Comparison of ENCODE assay signal across 1 fruit fly cellular context in genomic region chr3R:21330542-21330941, dm6.
TF ChIP-seq lines count a peak whose summit lies in the region.

No protein-coding gene starts in this region.

TF ChIP-seq in whole organism, embryonic, 481 proteins besides CTCF, POLR2A, EP300 and RAD21 (continued from another document and continues in another):
- TF ChIP-seq al (GFP tag; IDR thresholded peaks at IDR 0.05; lab: Robert Waterston, UW) (no peak), HLH3B (GFP tag; IDR thresholded peaks at IDR 0.05; lab: Robert Waterston, UW) (peak; percentile 48), grau (tag; optimal IDR thresholded peaks at IDR 0.05; lab: Kevin White, UChicago) (peak; percentile 72), sqz (GFP tag; optimal IDR thresholded peaks at IDR 0.05; lab: Kevin White, UChicago) (no peak), aop (GFP tag; IDR thresholded peaks at IDR 0.05; lab: Robert Waterston, UW) (no peak), fd102C (GFP tag; optimal IDR thresholded peaks at IDR 0.05; lab: Kevin White, UChicago) (peak; percentile 51), CG6854 (GFP tag; optimal IDR thresholded peaks at IDR 0.05; lab: Kevin White, UChicago) (peak; percentile 4), CG4707 (GFP tag; optimal IDR thresholded peaks at IDR 0.05; lab: Kevin White, UChicago) (peak; percentile 34), cwo (GFP tag; optimal IDR thresholded peaks at IDR 0.05; lab: Kevin White, UChicago) (no peak), CG8089 (GFP tag; optimal IDR thresholded peaks at IDR 0.05; lab: Kevin White, UChicago) (peak; percentile 25), CG9727 (GFP tag; optimal IDR thresholded peaks at IDR 0.05; lab: Kevin White, UChicago) (peak; percentile 30), Dbx (GFP tag; IDR thresholded peaks at IDR 0.05; lab: Robert Waterston, UW) (no peak), Mrtf (GFP tag; IDR thresholded peaks at IDR 0.05; lab: Robert Waterston, UW) (peak; percentile 57; the same call in 1 of the 3 replicates), CG31388 (GFP tag; optimal IDR thresholded peaks at IDR 0.05; lab: Kevin White, UChicago) (no peak), Rfx (GFP tag; IDR thresholded peaks at IDR 0.05; lab: Robert Waterston, UW) (no peak), CG9215 (GFP tag; IDR thresholded peaks at IDR 0.05; lab: Robert Waterston, UW) (no peak), trem (tag; optimal IDR thresholded peaks at IDR 0.05; lab: Kevin White, UChicago) (peak; percentile 58), Kr (GFP tag; optimal IDR thresholded peaks at IDR 0.05; lab: Kevin White, UChicago) (no peak), CG14667 (GFP tag; IDR thresholded peaks at IDR 0.05; lab: Robert Waterston, UW) (peak; percentile 42; the same call in 1 of the 2 replicates), cas (GFP tag; IDR thresholded peaks at IDR 0.05; lab: Robert Waterston, UW) (no peak), fd64A (GFP tag; optimal IDR thresholded peaks at IDR 0.05; lab: Kevin White, UChicago) (no peak), Sry-β (GFP tag; optimal IDR thresholded peaks at IDR 0.05; lab: Kevin White, UChicago) (no peak), Hmx (GFP tag; optimal IDR thresholded peaks at IDR 0.05; lab: Kevin White, UChicago) (no peak), BEAF-32 (GFP tag; optimal IDR thresholded peaks at IDR 0.05; lab: Kevin White, UChicago) (no peak), CG11247 (GFP tag; IDR thresholded peaks at IDR 0.05; lab: Robert Waterston, UW) (no peak), CG10321 (GFP tag; IDR thresholded peaks at IDR 0.05; lab: Robert Waterston, UW) (no peak), CG14965 (GFP tag; optimal IDR thresholded peaks at IDR 0.05; lab: Kevin White, UChicago; ENCODE audit: borderline replicate concordance) (no peak), Atf-2 (GFP tag; optimal IDR thresholded peaks at IDR 0.05; lab: Kevin White, UChicago) (peak; percentile 34), gfzf (GFP tag; optimal IDR thresholded peaks at IDR 0.05; lab: Kevin White, UChicago) (no peak), Dp (GFP tag; optimal IDR thresholded peaks at IDR 0.05; lab: Kevin White, UChicago) (no peak), Fer2 (tag; optimal IDR thresholded peaks at IDR 0.05; lab: Kevin White, UChicago) (no peak), tx (GFP tag; optimal IDR thresholded peaks at IDR 0.05; lab: Kevin White, UChicago) (no peak), CG10267 (tag; optimal IDR thresholded peaks at IDR 0.05; lab: Kevin White, UChicago) (peak; percentile 8), CG1529 (GFP tag; optimal IDR thresholded peaks at IDR 0.05; lab: Kevin White, UChicago) (peak; percentile 24), pho (GFP tag; optimal IDR thresholded peaks at IDR 0.05; lab: Kevin White, UChicago) (no peak), CG33557 (GFP tag; optimal IDR thresholded peaks at IDR 0.05; lab: Kevin White, UChicago) (peak; percentile 36), CG3838 (GFP tag; optimal IDR thresholded peaks at IDR 0.05; lab: Kevin White, UChicago) (no peak), CG9817 (tag; optimal IDR thresholded peaks at IDR 0.05; lab: Kevin White, UChicago) (peak; percentile 47), Sry-δ (GFP tag; optimal IDR thresholded peaks at IDR 0.05; lab: Kevin White, UChicago) (peak; percentile 19), CG3726 (GFP tag; IDR thresholded peaks at IDR 0.05; lab: Robert Waterston, UW) (no peak), p53 (GFP tag; optimal IDR thresholded peaks at IDR 0.05; lab: Kevin White, UChicago) (no peak), da (GFP tag; optimal IDR thresholded peaks at IDR 0.05; lab: Kevin White, UChicago) (no peak), Nf-YC (tag; optimal IDR thresholded peaks at IDR 0.05; lab: Kevin White, UChicago) (no peak), nmo (GFP tag; optimal IDR thresholded peaks at IDR 0.05; lab: Kevin White, UChicago) (peak; percentile 58), org-1 (GFP tag; optimal IDR thresholded peaks at IDR 0.05; lab: Kevin White, UChicago) (peak; percentile 34), Pdp1 (GFP tag; optimal IDR thresholded peaks at IDR 0.05; lab: Kevin White, UChicago) (peak; percentile 31 to 41), CG13296 (GFP tag; optimal IDR thresholded peaks at IDR 0.05; lab: Kevin White, UChicago) (peak; percentile 54), CG7271 (tag; optimal IDR thresholded peaks at IDR 0.05; lab: Kevin White, UChicago) (peak; percentile 48), CG6254 (GFP tag; optimal IDR thresholded peaks at IDR 0.05; lab: Kevin White, UChicago) (peak; percentile 26), BtbVII (GFP tag; optimal IDR thresholded peaks at IDR 0.05; lab: Kevin White, UChicago) (peak; percentile 34), CG10565 (GFP tag; optimal IDR thresholded peaks at IDR 0.05; lab: Kevin White, UChicago) (no peak), ewg (GFP tag; optimal IDR thresholded peaks at IDR 0.05; lab: Kevin White, UChicago) (peak; percentile 19), CG7556 (GFP tag; optimal IDR thresholded peaks at IDR 0.05; lab: Kevin White, UChicago) (peak; percentile 57), CG9797 (GFP tag; optimal IDR thresholded peaks at IDR 0.05; lab: Kevin White, UChicago) (no peak), eve (GFP tag; optimal IDR thresholded peaks at IDR 0.05; lab: Kevin White, UChicago) (peak in 1 of 2 experiments; percentile 81), CG9876 (GFP tag; optimal IDR thresholded peaks at IDR 0.05; lab: Kevin White, UChicago) (no peak), CG1832 (GFP tag; optimal IDR thresholded peaks at IDR 0.05; lab: Kevin White, UChicago) (no peak), CG6791 (GFP tag; IDR thresholded peaks at IDR 0.05; lab: Robert Waterston, UW; ENCODE audit: partially characterized antibody) (no peak), CG17829 (tag; optimal IDR thresholded peaks at IDR 0.05; lab: Kevin White, UChicago) (peak; percentile 67), ERR (GFP tag; optimal IDR thresholded peaks at IDR 0.05; lab: Kevin White, UChicago) (no peak), CG7372 (GFP tag; IDR thresholded peaks at IDR 0.05; lab: Robert Waterston, UW) (no peak), shn (GFP tag; optimal IDR thresholded peaks at IDR 0.05; lab: Kevin White, UChicago) (no peak), CG4854 (GFP tag; optimal IDR thresholded peaks at IDR 0.05; lab: Kevin White, UChicago) (no peak), Xrp1 (GFP tag; IDR thresholded peaks at IDR 0.05; lab: Robert Waterston, UW) (peak; percentile 79), disco-r (GFP tag; optimal IDR thresholded peaks at IDR 0.05; lab: Kevin White, UChicago) (no peak), z (GFP tag; IDR thresholded peaks at IDR 0.05; lab: Robert Waterston, UW) (0 out of 3 replicates have a peak, but pooled peaks have one; percentile 13), CG9932 (GFP tag; IDR thresholded peaks at IDR 0.05; lab: Robert Waterston, UW) (no peak; the same call in 1 of the 2 replicates), Antp (GFP tag; optimal IDR thresholded peaks at IDR 0.05; lab: Kevin White, UChicago) (no peak), bab2 (GFP tag; optimal IDR thresholded peaks at IDR 0.05; lab: Kevin White, UChicago) (no peak), CG6683 (GFP tag; optimal IDR thresholded peaks at IDR 0.05; lab: Kevin White, UChicago) (no peak), CG2875 (GFP tag; optimal IDR thresholded peaks at IDR 0.05; lab: Kevin White, UChicago) (no peak), CG8359 (GFP tag; optimal IDR thresholded peaks at IDR 0.05; lab: Kevin White, UChicago; ENCODE audit: borderline replicate concordance) (no peak), fd96Cb (tag; optimal IDR thresholded peaks at IDR 0.05; lab: Kevin White, UChicago) (no peak), psq (GFP tag; optimal IDR thresholded peaks at IDR 0.05; lab: Kevin White, UChicago) (no peak), CG33213 (GFP tag; optimal IDR thresholded peaks at IDR 0.05; lab: Kevin White, UChicago) (peak; percentile 5), slou (GFP tag; optimal IDR thresholded peaks at IDR 0.05; lab: Kevin White, UChicago) (no peak), pum (GFP tag; optimal IDR thresholded peaks at IDR 0.05; lab: Kevin White, UChicago) (peak; percentile 33), gem (tag; optimal IDR thresholded peaks at IDR 0.05; lab: Kevin White, UChicago) (peak; percentile 77), gsb-n (tag; optimal IDR thresholded peaks at IDR 0.05; lab: Kevin White, UChicago) (peak; percentile 43), klu (GFP tag; IDR thresholded peaks at IDR 0.05; lab: Robert Waterston, UW) (no peak), knrl (GFP tag; IDR thresholded peaks at IDR 0.05; lab: Robert Waterston, UW; ENCODE audit: partially characterized antibody) (no peak), dimm (GFP tag; IDR thresholded peaks at IDR 0.05; lab: Robert Waterston, UW) (peak; percentile 54), CG8924 (tag; optimal IDR thresholded peaks at IDR 0.05; lab: Kevin White, UChicago) (peak; percentile 69), CG4617 (GFP tag; optimal IDR thresholded peaks at IDR 0.05; lab: Kevin White, UChicago; ENCODE audit: borderline replicate concordance) (no peak), ash1 (GFP tag; optimal IDR thresholded peaks at IDR 0.05; lab: Kevin White, UChicago) (no peak), gce (GFP tag; IDR thresholded peaks at IDR 0.05; lab: Robert Waterston, UW) (no peak), CG1024 (GFP tag; IDR thresholded peaks at IDR 0.05; lab: Robert Waterston, UW) (0 out of 2 replicates have a peak, but pooled peaks have one; percentile 10), sd (tag; optimal IDR thresholded peaks at IDR 0.05; lab: Kevin White, UChicago) (no peak), gcm2 (GFP tag; optimal IDR thresholded peaks at IDR 0.05; lab: Kevin White, UChicago) (no peak), CG17568 (GFP tag; optimal IDR thresholded peaks at IDR 0.05; lab: Kevin White, UChicago) (peak; percentile 54), dm (GFP tag; optimal IDR thresholded peaks at IDR 0.05; lab: Kevin White, UChicago) (no peak), slp2 (GFP tag; optimal IDR thresholded peaks at IDR 0.05; lab: Kevin White, UChicago) (no peak), CG11695 (GFP tag; IDR thresholded peaks at IDR 0.05; lab: Robert Waterston, UW) (peak; percentile 61; the same call in 1 of the 3 replicates), Tbp (GFP tag; optimal IDR thresholded peaks at IDR 0.05; lab: Kevin White, UChicago) (no peak), CG7786 (GFP tag; optimal IDR thresholded peaks at IDR 0.05; lab: Kevin White, UChicago) (peak; percentile 51), Mes4 (GFP tag; optimal IDR thresholded peaks at IDR 0.05; lab: Kevin White, UChicago) (no peak), CG9609 (GFP tag; optimal IDR thresholded peaks at IDR 0.05; lab: Kevin White, UChicago) (peak; percentile 54), crc (GFP tag; optimal IDR thresholded peaks at IDR 0.05; lab: Kevin White, UChicago) (peak; percentile 43), Gug (GFP tag; IDR thresholded peaks at IDR 0.05; lab: Robert Waterston, UW) (no peak), ken (GFP tag; IDR thresholded peaks at IDR 0.05; lab: Robert Waterston, UW) (peak; percentile 63; the same call in 1 of the 3 replicates), Sox100B (GFP tag; optimal IDR thresholded peaks at IDR 0.05; lab: Kevin White, UChicago) (peak; percentile 37), GATAe (GFP tag; conservative IDR thresholded peaks at IDR 0.05; lab: Robert Waterston, UW) (no peak), CG4730 (GFP tag; IDR thresholded peaks at IDR 0.05; lab: Robert Waterston, UW) (no peak), CG1792 (GFP tag; optimal IDR thresholded peaks at IDR 0.05; lab: Kevin White, UChicago) (no peak), Jarid2 (GFP tag; optimal IDR thresholded peaks at IDR 0.05; lab: Kevin White, UChicago) (no peak), prd (optimal IDR thresholded peaks at IDR 0.05; lab: Kevin White, UChicago) (no peak), prd (GFP tag; IDR thresholded peaks at IDR 0.05; lab: Robert Waterston, UW) (peak; percentile 68; the same call in 2 of the 3 replicates), lilli (GFP tag; optimal IDR thresholded peaks at IDR 0.05; lab: Kevin White, UChicago) (peak; percentile 57), usp (GFP tag; optimal IDR thresholded peaks at IDR 0.05; lab: Kevin White, UChicago) (no peak), Elba2 (GFP tag; optimal IDR thresholded peaks at IDR 0.05; lab: Kevin White, UChicago) (peak; percentile 21), Med (GFP tag; lab: Kevin White, UChicago) (peak; percentile 91), dpn (GFP tag; optimal IDR thresholded peaks at IDR 0.05; lab: Kevin White, UChicago) (peak; percentile 16 to 44), MBD-R2 (GFP tag; IDR thresholded peaks at IDR 0.05; lab: Robert Waterston, UW) (no peak; the same call in 1 of the 2 replicates), bsh (GFP tag; optimal IDR thresholded peaks at IDR 0.05; lab: Kevin White, UChicago) (peak; percentile 15 to 79), Bteb2 (GFP tag; optimal IDR thresholded peaks at IDR 0.05; lab: Kevin White, UChicago) (no peak), CG3065 (GFP tag; optimal IDR thresholded peaks at IDR 0.05; lab: Kevin White, UChicago) (no peak), zf30C (GFP tag; optimal IDR thresholded peaks at IDR 0.05; lab: Kevin White, UChicago) (no peak), CG12104 (GFP tag; optimal IDR thresholded peaks at IDR 0.05; lab: Kevin White, UChicago) (no peak), CG12942 (GFP tag; optimal IDR thresholded peaks at IDR 0.05; lab: Kevin White, UChicago) (peak; percentile 15), crol (GFP tag; IDR thresholded peaks at IDR 0.05; lab: Robert Waterston, UW) (no peak), eyg (GFP tag; optimal IDR thresholded peaks at IDR 0.05; lab: Kevin White, UChicago) (no peak), HLH4C (GFP tag; IDR thresholded peaks at IDR 0.05; lab: Robert Waterston, UW; ENCODE audit: partially characterized antibody) (no peak), CG17612 (GFP tag; IDR thresholded peaks at IDR 0.05; lab: Robert Waterston, UW) (no peak), sc (optimal IDR thresholded peaks at IDR 0.05; lab: Kevin White, UChicago) (no peak), sc (GFP tag; optimal IDR thresholded peaks at IDR 0.05; lab: Kevin White, UChicago) (peak; percentile 14), tll (GFP tag; optimal IDR thresholded peaks at IDR 0.05; lab: Kevin White, UChicago) (no peak), E2f1 (GFP tag; IDR thresholded peaks at IDR 0.05; lab: Robert Waterston, UW) (peak; percentile 46; the same call in 1 of the 2 replicates), Bgb (GFP tag; IDR thresholded peaks at IDR 0.05; lab: Robert Waterston, UW; ENCODE audit: partially characterized antibody) (no peak), NFAT (GFP tag; IDR thresholded peaks at IDR 0.05; lab: Robert Waterston, UW) (no peak), Nf-YA (GFP tag; IDR thresholded peaks at IDR 0.05; lab: Robert Waterston, UW) (no peak), dmrt99B (tag; optimal IDR thresholded peaks at IDR 0.05; lab: Kevin White, UChicago) (peak; percentile 66), gcm (GFP tag; optimal IDR thresholded peaks at IDR 0.05; lab: Kevin White, UChicago) (peak; percentile 70), zen2 (GFP tag; IDR thresholded peaks at IDR 0.05; lab: Robert Waterston, UW; ENCODE audit: partially characterized antibody) (no peak), CG6813 (GFP tag; optimal IDR thresholded peaks at IDR 0.05; lab: Kevin White, UChicago) (peak; percentile 41), CG3281 (GFP tag; optimal IDR thresholded peaks at IDR 0.05; lab: Kevin White, UChicago) (peak; percentile 55)
